Worm (Caenorhabditis elegans): ENCODE data around the gene F41H10.1.

F41H10.1 gene

ce11 chrIV:5394687-5395086 lies 12.0 kb downstream of the F41H10.1 start, which contains the start of the genes perm-3 and swsn-6 (continued):
- no peak for TF ChIP-seq pag-3 (tag; optimal IDR thresholded peaks at IDR 0.05; ENCODE audit: borderline replicate concordance)
- peak; percentile 41 for TF ChIP-seq elt-2 (tag; optimal IDR thresholded peaks at IDR 0.05)
- TF ChIP-seq ama-1 (optimal IDR thresholded peaks at IDR 0.05), result no peak
- no peak for TF ChIP-seq ceh-24 (tag; optimal IDR thresholded peaks at IDR 0.05)
- no peak for TF ChIP-seq hlh-8 (tag; optimal IDR thresholded peaks at IDR 0.05)
- TF ChIP-seq ceh-22 (tag; optimal IDR thresholded peaks at IDR 0.05), result no peak
- peak; percentile 19 for TF ChIP-seq ceh-14 (tag; optimal IDR thresholded peaks at IDR 0.05)
- TF ChIP-seq dve-1 (tag; optimal IDR thresholded peaks at IDR 0.05), result no peak
- TF ChIP-seq ceh-6 (GFP tag; optimal IDR thresholded peaks at IDR 0.05), result no peak
- TF ChIP-seq ceh-18 (tag; optimal IDR thresholded peaks at IDR 0.05), result peak; percentile 19
- TF ChIP-seq C38D4.7 (GFP tag; optimal IDR thresholded peaks at IDR 0.05), result no peak
- TF ChIP-seq tbx-7 (tag; optimal IDR thresholded peaks at IDR 0.05), result no peak
- no peak for TF ChIP-seq npax-4 (tag; optimal IDR thresholded peaks at IDR 0.05)
- TF ChIP-seq nhr-232 (tag; optimal IDR thresholded peaks at IDR 0.05), result no peak
- peak; percentile 41 for TF ChIP-seq ceh-34 (tag; optimal IDR thresholded peaks at IDR 0.05)
- no peak for TF ChIP-seq fax-1 (tag; optimal IDR thresholded peaks at IDR 0.05)
- TF ChIP-seq pqm-1 (tag; optimal IDR thresholded peaks at IDR 0.05), result no peak
- TF ChIP-seq Y22D7AL.16 (tag; optimal IDR thresholded peaks at IDR 0.05), result no peak
- no peak for TF ChIP-seq syd-9 (tag; optimal IDR thresholded peaks at IDR 0.05)
- no peak for TF ChIP-seq che-1 (tag; optimal IDR thresholded peaks at IDR 0.05)
- peak; percentile 46 for TF ChIP-seq unc-42 (tag; optimal IDR thresholded peaks at IDR 0.05)
- TF ChIP-seq elt-4 (tag; optimal IDR thresholded peaks at IDR 0.05), result no peak
- TF ChIP-seq pat-9 (tag; optimal IDR thresholded peaks at IDR 0.05), result no peak
- no peak for TF ChIP-seq ahr-1 (tag; optimal IDR thresholded peaks at IDR 0.05)
- no peak for TF ChIP-seq pros-1 (tag; optimal IDR thresholded peaks at IDR 0.05)
- TF ChIP-seq pax-1 (tag; optimal IDR thresholded peaks at IDR 0.05), result no peak
- no peak for TF ChIP-seq F13H6.1 (tag; optimal IDR thresholded peaks at IDR 0.05)
- no peak for TF ChIP-seq T23F11.4 (GFP tag; optimal IDR thresholded peaks at IDR 0.05)
- no peak for TF ChIP-seq ceh-45 (GFP tag; IDR thresholded peaks at IDR 0.05)
- no peak for TF ChIP-seq hlh-30 (tag; optimal IDR thresholded peaks at IDR 0.05; ENCODE audit: insufficient read depth)
- TF ChIP-seq fkh-6 (tag; optimal IDR thresholded peaks at IDR 0.05), result no peak
- TF ChIP-seq ref-2 (tag; optimal IDR thresholded peaks at IDR 0.05), result no peak
- TF ChIP-seq unc-3 (GFP tag; conservative IDR thresholded peaks at IDR 0.05), result no peak
- TF ChIP-seq unc-3 (tag; optimal IDR thresholded peaks at IDR 0.05), result no peak
- no peak for TF ChIP-seq rnt-1 (tag; optimal IDR thresholded peaks at IDR 0.05)
- peak; percentile 91 for TF ChIP-seq ceh-48 (tag; optimal IDR thresholded peaks at IDR 0.05)
- TF ChIP-seq hlh-15 (tag; optimal IDR thresholded peaks at IDR 0.05), result no peak
- TF ChIP-seq ceh-31 (tag; optimal IDR thresholded peaks at IDR 0.05), result peak; percentile 30
- no peak for TF ChIP-seq fkh-10 (GFP tag; optimal IDR thresholded peaks at IDR 0.05)

ce11 chrIV:5396769-5397168 lies 14.1 kb downstream of the F41H10.1 start, which contains the start of gene ZK616.3:
Gene ZK616.3, plus strand, starts transcription at chrIV:5397069.
- TF ChIP-seq rnt-1 (tag; optimal IDR thresholded peaks at IDR 0.05) (no peak), fkh-10 (GFP tag; optimal IDR thresholded peaks at IDR 0.05) (no peak), unc-3 (GFP tag; conservative IDR thresholded peaks at IDR 0.05) (no peak), unc-3 (tag; optimal IDR thresholded peaks at IDR 0.05) (no peak), fax-1 (tag; optimal IDR thresholded peaks at IDR 0.05) (no peak), sox-4 (tag; optimal IDR thresholded peaks at IDR 0.05) (no peak), sdc-2 (tag; optimal IDR thresholded peaks at IDR 0.05) (no peak), ceh-9 (tag; optimal IDR thresholded peaks at IDR 0.05) (no peak), K02D7.2 (tag; optimal IDR thresholded peaks at IDR 0.05) (no peak), tbx-7 (tag; optimal IDR thresholded peaks at IDR 0.05) (no peak), hlh-6 (tag; optimal IDR thresholded peaks at IDR 0.05) (no peak), nhr-11 (tag; optimal IDR thresholded peaks at IDR 0.05) (no peak), pros-1 (tag; optimal IDR thresholded peaks at IDR 0.05) (no peak), lin-11 (tag; optimal IDR thresholded peaks at IDR 0.05) (no peak), ztf-16 (tag; optimal IDR thresholded peaks at IDR 0.05) (no peak), ceh-24 (tag; optimal IDR thresholded peaks at IDR 0.05) (no peak)
